Worm (Caenorhabditis elegans) whole organism, young adult: ENCODE data around the gene W03F9.1.

Experiments
- B0019.2 ChIP-seq: fragments of 200-800 bp; sonication (Bioruptor generic); conservative IDR thresholded peaks from 2 replicates; pipeline ENCODE4 v1.3.6; 2022; ENCODE audit warnings: missing genetic modification reagents, missing genetic modification characterization, missing compliant biosample characterization
- B0261.1 ChIP-seq: sonication (generic microtip); optimal IDR thresholded peaks from 2 replicates; lab custom pipeline; 2016; ENCODE audit warnings: mild to moderate bottlenecking, missing genetic modification characterization, moderate library complexity, missing compliant biosample characterization
- D2030.7 ChIP-seq: fragments of 200-800 bp; sonication (Bioruptor generic); IDR thresholded peaks from 2 replicates; pipeline ENCODE4 v1.3.6; 2022; ENCODE audit warnings: missing genetic modification reagents, missing genetic modification characterization, missing compliant biosample characterization
- F10E7.11 ChIP-seq: sonication (generic microtip); optimal IDR thresholded peaks from 2 replicates; lab custom pipeline; 2017; ENCODE audit warnings: mild to moderate bottlenecking, missing genetic modification characterization, moderate library complexity, missing compliant biosample characterization
- F22D6.2 ChIP-seq: sonication (generic microtip); optimal IDR thresholded peaks from 2 replicates; lab custom pipeline; 2016; ENCODE audit warnings: mild to moderate bottlenecking, missing genetic modification characterization, missing compliant biosample characterization
- F33H1.4 ChIP-seq: fragments of 200-800 bp; sonication (Bioruptor generic); IDR thresholded peaks from 2 replicates; pipeline ENCODE4 v1.3.6; 2022; ENCODE audit warnings: missing genetic modification reagents, missing genetic modification characterization, missing compliant biosample characterization
- F37B4.10 ChIP-seq: fragments of 200-800 bp; sonication (Bioruptor generic); IDR thresholded peaks from 2 replicates; pipeline ENCODE4 v1.3.6; 2022; ENCODE audit warnings: missing genetic modification characterization, missing compliant biosample characterization
- F39B2.1 ChIP-seq: fragments of 200-800 bp; sonication (Bioruptor generic); IDR thresholded peaks from 2 replicates; pipeline ENCODE4 v1.3.6; 2022; ENCODE audit warnings: missing genetic modification reagents, missing genetic modification characterization, missing compliant biosample characterization
- F49E8.2 ChIP-seq: sonication (generic microtip); optimal IDR thresholded peaks from 3 replicates; lab custom pipeline; 2017; ENCODE audit warnings: missing genetic modification characterization, mild to moderate bottlenecking, missing compliant biosample characterization, antibody characterized with exemption, moderate library complexity; ENCODE audit not compliant: insufficient read depth
- F57C9.4 ChIP-seq: sonication (generic microtip); optimal IDR thresholded peaks from 2 replicates; lab custom pipeline; 2017; ENCODE audit warnings: mild to moderate bottlenecking, missing genetic modification characterization, missing compliant biosample characterization
- K11D2.4 ChIP-seq: fragments of 200-800 bp; sonication (Bioruptor generic); IDR thresholded peaks from 2 replicates; pipeline ENCODE4 v1.3.6; 2022; ENCODE audit warnings: missing genetic modification reagents, missing genetic modification characterization, missing compliant biosample characterization
- Y53F4B.3 ChIP-seq: fragments of 200-800 bp; sonication (Bioruptor generic); IDR thresholded peaks from 2 replicates; pipeline ENCODE4 v1.3.6; 2022; ENCODE audit warnings: missing genetic modification reagents, missing genetic modification characterization, missing compliant biosample characterization
- Y53G8AR.9 ChIP-seq: fragments of 200-800 bp; sonication (Bioruptor generic); conservative IDR thresholded peaks from 2 replicates; pipeline ENCODE4 v1.3.6; 2022; ENCODE audit warnings: missing genetic modification reagents, missing genetic modification characterization, missing compliant biosample characterization
- Y67H2A.10 ChIP-seq: fragments of 200-800 bp; sonication (Bioruptor generic); conservative IDR thresholded peaks from 2 replicates; pipeline ENCODE4 v1.3.6; 2022; ENCODE audit warnings: missing genetic modification reagents, missing genetic modification characterization, missing compliant biosample characterization
- ZK185.1 ChIP-seq: sonication (generic microtip); optimal IDR thresholded peaks from 2 replicates; lab custom pipeline; 2016; ENCODE audit warnings: mild to moderate bottlenecking, missing genetic modification characterization, missing compliant biosample characterization; ENCODE audit not compliant: poor library complexity, severe bottlenecking
- akir-1 ChIP-seq: fragments of 200-800 bp; sonication (Bioruptor generic); optimal IDR thresholded peaks from 2 replicates; lab custom pipeline; 2018; ENCODE audit warnings: mild to moderate bottlenecking, missing genetic modification characterization, moderate library complexity, missing compliant biosample characterization
- aptf-2 ChIP-seq: fragments of 200-800 bp; sonication (Bioruptor generic); conservative IDR thresholded peaks from 2 replicates; pipeline ENCODE4 v1.3.6; 2022; ENCODE audit warnings: missing genetic modification reagents, missing genetic modification characterization, missing compliant biosample characterization
- athp-1 ChIP-seq: sonication (generic microtip); optimal IDR thresholded peaks from 2 replicates; lab custom pipeline; 2017; ENCODE audit warnings: mild to moderate bottlenecking, missing genetic modification characterization, missing compliant biosample characterization
- attf-6 ChIP-seq: fragments of 200-800 bp; sonication (Bioruptor generic); IDR thresholded peaks from 2 replicates; pipeline ENCODE4 v1.3.6; 2022; ENCODE audit warnings: missing genetic modification reagents, missing genetic modification characterization, missing compliant biosample characterization
- ceh-100 ChIP-seq: fragments of 200-800 bp; sonication (Bioruptor generic); IDR thresholded peaks from 2 replicates; pipeline ENCODE4 v1.3.6; 2022; ENCODE audit warnings: missing genetic modification reagents, missing genetic modification characterization, missing compliant biosample characterization
- ceh-79 ChIP-seq: sonication (generic microtip); optimal IDR thresholded peaks from 2 replicates; lab custom pipeline; 2017; ENCODE audit warnings: mild to moderate bottlenecking, missing genetic modification characterization, missing compliant biosample characterization
- ceh-91 ChIP-seq: fragments of 200-800 bp; sonication (Bioruptor generic); IDR thresholded peaks from 2 replicates; pipeline ENCODE4 v1.3.6; 2022; ENCODE audit warnings: missing genetic modification reagents, missing genetic modification characterization, missing compliant biosample characterization
- die-1 ChIP-seq: sonication (generic microtip); optimal IDR thresholded peaks from 2 replicates; lab custom pipeline; 2016; ENCODE audit warnings: missing genotype, mild to moderate bottlenecking, missing genetic modification characterization, missing compliant biosample characterization
- egl-44 ChIP-seq: fragments of 200-800 bp; sonication (Bioruptor generic); IDR thresholded peaks from 2 replicates; pipeline ENCODE4 v1.3.6; 2022; ENCODE audit warnings: missing genetic modification reagents, missing genetic modification characterization, missing compliant biosample characterization
- egrh-3 ChIP-seq: fragments of 200-800 bp; sonication (Bioruptor generic); IDR thresholded peaks from 2 replicates; pipeline ENCODE4 v1.3.6; 2022; ENCODE audit warnings: missing genetic modification reagents, missing genetic modification characterization, missing compliant biosample characterization
- ekl-4 ChIP-seq: fragments of 200-800 bp; sonication (Bioruptor generic); IDR thresholded peaks from 2 replicates; pipeline ENCODE4 v1.3.6; 2022; ENCODE audit warnings: missing genetic modification reagents, missing genetic modification characterization, missing compliant biosample characterization
- ets-4 ChIP-seq: fragments of 200-800 bp; sonication (Bioruptor generic); optimal IDR thresholded peaks from 2 replicates; lab custom pipeline; 2018; ENCODE audit warnings: mild to moderate bottlenecking, missing genetic modification characterization, missing compliant biosample characterization
- gei-17 ChIP-seq: fragments of 200-800 bp; sonication (Bioruptor generic); optimal IDR thresholded peaks from 2 replicates; lab custom pipeline; 2018; ENCODE audit warnings: mild to moderate bottlenecking, missing genetic modification characterization, missing compliant biosample characterization
- hmg-1.2 ChIP-seq: fragments of 200-800 bp; sonication (Bioruptor generic); IDR thresholded peaks from 2 replicates; pipeline ENCODE4 v1.3.6; 2022; ENCODE audit warnings: missing genetic modification reagents, missing genetic modification characterization, missing compliant biosample characterization
- lin-26 ChIP-seq: fragments of 200-800 bp; sonication (Bioruptor generic); IDR thresholded peaks from 2 replicates; pipeline ENCODE4 v1.3.6; 2022; ENCODE audit warnings: missing genetic modification reagents, missing genetic modification characterization, missing compliant biosample characterization
- lin-35 ChIP-seq, 3 experiments: fragments of 150-350 bp in 2 of 3; sonication (generic microtip) in 1 of 3; optimal IDR thresholded peaks; 2 replicates each; lab custom pipeline; 2014 to 2018; ENCODE audit warnings: missing biosample characterization in 3 of 3, missing genetic modification characterization in 3 of 3, missing genetic modification reagents in 3 of 3
- lsl-1 ChIP-seq: fragments of 200-800 bp; sonication (Bioruptor generic); optimal IDR thresholded peaks from 2 replicates; lab custom pipeline; 2018; ENCODE audit warnings: mild to moderate bottlenecking, missing genetic modification characterization, moderate library complexity, missing compliant biosample characterization
- madf-10 ChIP-seq: sonication (generic microtip); optimal IDR thresholded peaks from 2 replicates; lab custom pipeline; 2016; ENCODE audit warnings: mild to moderate bottlenecking, missing genetic modification characterization, missing compliant biosample characterization
- mel-28 ChIP-seq: sonication (generic microtip); optimal IDR thresholded peaks from 2 replicates; lab custom pipeline; 2016; ENCODE audit warnings: borderline replicate concordance, mild to moderate bottlenecking, missing genetic modification characterization, missing compliant biosample characterization
- mes-4 ChIP-seq: sonication (generic microtip); optimal IDR thresholded peaks from 2 replicates; lab custom pipeline; 2016; ENCODE audit warnings: missing genotype, missing genetic modification characterization, missing compliant biosample characterization
- nfya-2 ChIP-seq: fragments of 200-800 bp; sonication (Bioruptor generic); IDR thresholded peaks from 2 replicates; pipeline ENCODE4 v1.3.6; 2022; ENCODE audit warnings: missing genetic modification reagents, missing genetic modification characterization, missing compliant biosample characterization
- nfyb-1 ChIP-seq: fragments of 200-800 bp; sonication (Bioruptor generic); IDR thresholded peaks from 2 replicates; pipeline ENCODE4 v1.3.6; 2022; ENCODE audit warnings: missing genetic modification reagents, missing genetic modification characterization, missing compliant biosample characterization
- nhr-179 ChIP-seq: sonication (generic microtip); optimal IDR thresholded peaks from 2 replicates; lab custom pipeline; 2016; ENCODE audit warnings: mild to moderate bottlenecking, missing genetic modification characterization, missing compliant biosample characterization
- nhr-27 ChIP-seq: fragments of 200-800 bp; sonication (Bioruptor generic); optimal IDR thresholded peaks from 2 replicates; lab custom pipeline; 2018; ENCODE audit warnings: mild to moderate bottlenecking, missing genetic modification characterization, moderate library complexity, missing compliant biosample characterization
- nhr-80 ChIP-seq: sonication (generic microtip); optimal IDR thresholded peaks from 2 replicates; lab custom pipeline; 2016; ENCODE audit warnings: missing genetic modification characterization, missing compliant biosample characterization
- rcor-1 ChIP-seq: fragments of 200-800 bp; sonication (Bioruptor generic); IDR thresholded peaks from 2 replicates; pipeline ENCODE4 v1.3.6; 2022; ENCODE audit warnings: missing genetic modification reagents, missing genetic modification characterization, missing compliant biosample characterization
- sea-2 ChIP-seq: fragments of 200-800 bp; sonication (Bioruptor generic); IDR thresholded peaks from 2 replicates; pipeline ENCODE4 v1.3.6; 2022; ENCODE audit warnings: missing genetic modification characterization, missing compliant biosample characterization
- snpc-4 ChIP-seq, 5 experiments: fragments of 150-350 bp in 1 of 5; sonication (generic microtip) in 4 of 5; optimal IDR thresholded peaks; 2 replicates each; lab custom pipeline; 2014 to 2018; ENCODE audit warnings: missing genetic modification characterization in 5 of 5, missing biosample characterization in 3 of 5, antibody characterized with exemption in 2 of 5, mild to moderate bottlenecking in 2 of 5, missing compliant biosample characterization in 2 of 5, missing genotype in 2 of 5, moderate library complexity in 2 of 5, missing genetic modification reagents in 1 of 5
- somi-1 ChIP-seq: fragments of 200-800 bp; sonication (Bioruptor generic); optimal IDR thresholded peaks from 2 replicates; lab custom pipeline; 2018; ENCODE audit warnings: mild to moderate bottlenecking, missing genetic modification characterization, missing compliant biosample characterization
- sptf-2 ChIP-seq: fragments of 200-800 bp; sonication (Bioruptor generic); optimal IDR thresholded peaks from 2 replicates; lab custom pipeline; 2018; ENCODE audit warnings: mild to moderate bottlenecking, missing genetic modification characterization, missing compliant biosample characterization
- ztf-18 ChIP-seq: sonication (generic microtip); optimal IDR thresholded peaks from 2 replicates; lab custom pipeline; 2016; ENCODE audit warnings: missing genotype, mild to moderate bottlenecking, missing genetic modification characterization, missing compliant biosample characterization
- ztf-22 ChIP-seq: fragments of 200-800 bp; sonication (Bioruptor generic); optimal IDR thresholded peaks from 2 replicates; lab custom pipeline; 2018; ENCODE audit warnings: mild to moderate bottlenecking, missing genetic modification characterization, moderate library complexity, missing compliant biosample characterization
- ztf-3 ChIP-seq: fragments of 200-800 bp; sonication (Bioruptor generic); optimal IDR thresholded peaks from 2 replicates; lab custom pipeline; 2018; ENCODE audit warnings: mild to moderate bottlenecking, missing genetic modification characterization, missing compliant biosample characterization

Gene W03F9.1

DNA sequence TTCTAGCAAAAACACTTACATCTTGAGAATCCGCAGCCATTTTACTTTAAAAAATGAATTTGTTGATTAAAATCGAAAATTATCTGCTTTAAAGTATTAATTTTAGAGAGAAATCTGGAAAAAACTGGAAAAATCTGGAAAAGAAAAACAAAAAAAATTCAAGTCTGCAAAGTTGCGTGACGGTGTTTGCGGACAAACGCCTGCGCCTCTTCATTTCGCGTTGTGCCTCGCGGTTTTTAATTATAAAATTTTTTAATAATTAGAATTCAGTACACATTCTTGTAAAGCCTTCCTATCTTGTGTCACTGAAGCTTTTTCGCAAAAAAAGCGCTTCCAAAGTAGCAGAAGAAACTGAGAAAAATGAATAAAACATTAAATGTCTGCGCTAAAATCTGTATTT lies at the start of gene W03F9.1:
W03F9.1 (minus strand) TSS at position 109 of the 400 bp plus-strand sequence.
- TF ChIP-seq ztf-22 (GFP tag; lab: Kevin White, UChicago), result no peak
- no peak for TF ChIP-seq F39B2.1
- TF ChIP-seq lin-35 (GFP tag; optimal IDR thresholded peaks at IDR 0.05; lab: Kevin White, UChicago), result peak in 1 of 3 experiments; percentile 52
- TF ChIP-seq ets-4, result no peak
- TF ChIP-seq Y53F4B.3, result no peak
- no peak for TF ChIP-seq nhr-179
- TF ChIP-seq B0261.1 (tag; lab: Kevin White, UChicago), result no peak
- no peak for TF ChIP-seq athp-1
- TF ChIP-seq sea-2 (GFP tag; lab: Robert Waterston, UW), result no peak
- no peak for TF ChIP-seq gei-17
- TF ChIP-seq nfyb-1 (GFP tag; lab: Robert Waterston, UW), result no peak
- no peak for TF ChIP-seq F57C9.4 (tag; lab: Kevin White, UChicago)
- TF ChIP-seq sptf-2 (GFP tag; lab: Kevin White, UChicago), result no peak
- no peak for TF ChIP-seq aptf-2 (GFP tag; lab: Robert Waterston, UW)
- TF ChIP-seq F10E7.11 (tag; lab: Kevin White, UChicago), result no peak
- TF ChIP-seq snpc-4 (GFP tag; optimal IDR thresholded peaks at IDR 0.05; lab: Kevin White, UChicago), result no peak
- peak in 2 of 4 experiments; percentile 42 to 58 for TF ChIP-seq snpc-4 (tag; optimal IDR thresholded peaks at IDR 0.05; lab: Kevin White, UChicago)
- no peak for TF ChIP-seq F49E8.2 (tag; lab: Kevin White, UChicago)
- peak; percentile 88 for TF ChIP-seq D2030.7 (GFP tag; lab: Robert Waterston, UW)
- no peak for TF ChIP-seq ceh-100 (GFP tag; lab: Robert Waterston, UW)
- TF ChIP-seq rcor-1 (GFP tag; lab: Robert Waterston, UW), result peak; percentile 71
- no peak for TF ChIP-seq Y67H2A.10 (GFP tag; lab: Robert Waterston, UW)
- 0 out of 2 replicates have a peak, but pooled peaks have one; percentile 13 for TF ChIP-seq ceh-91 (GFP tag; lab: Robert Waterston, UW)
- no peak for TF ChIP-seq lin-26 (GFP tag; lab: Robert Waterston, UW)
- no peak for TF ChIP-seq ztf-3
- TF ChIP-seq mel-28 (tag; lab: Kevin White, UChicago), result no peak
- no peak for TF ChIP-seq egl-44 (GFP tag; lab: Robert Waterston, UW)
- no peak for TF ChIP-seq attf-6 (GFP tag; lab: Robert Waterston, UW)
- TF ChIP-seq nhr-80 (tag; lab: Kevin White, UChicago), result no peak
- TF ChIP-seq nhr-27, result no peak
- 0 out of 2 replicates have a peak, but pooled peaks have one; percentile 18 for TF ChIP-seq B0019.2 (GFP tag; lab: Robert Waterston, UW)
- no peak for TF ChIP-seq akir-1 (GFP tag; lab: Kevin White, UChicago)
- no peak for TF ChIP-seq madf-10 (tag; lab: Kevin White, UChicago)
- TF ChIP-seq lsl-1 (GFP tag; lab: Kevin White, UChicago), result peak; percentile 68
- no peak for TF ChIP-seq die-1 (tag; lab: Kevin White, UChicago)
- TF ChIP-seq Y53G8AR.9, result peak; percentile 73
- TF ChIP-seq mes-4 (tag; lab: Kevin White, UChicago), result no peak
- peak; percentile 55; the same call in 1 of the 2 replicates for TF ChIP-seq K11D2.4 (GFP tag; lab: Robert Waterston, UW)
- no peak for TF ChIP-seq ZK185.1 (tag; lab: Kevin White, UChicago)
- peak; percentile 56; the same call in 1 of the 2 replicates for TF ChIP-seq ekl-4 (GFP tag; lab: Robert Waterston, UW)
- TF ChIP-seq egrh-3, result no peak
- TF ChIP-seq ceh-79 (tag; lab: Kevin White, UChicago), result no peak
- TF ChIP-seq hmg-1.2, result peak; percentile 100
- no peak for TF ChIP-seq F22D6.2 (tag; lab: Kevin White, UChicago)
- TF ChIP-seq somi-1 (GFP tag; lab: Kevin White, UChicago), result no peak
- no peak for TF ChIP-seq F37B4.10
- peak; percentile 50; the same call in 1 of the 2 replicates for TF ChIP-seq F33H1.4 (GFP tag; lab: Robert Waterston, UW)
- no peak for TF ChIP-seq nfya-2 (GFP tag; lab: Robert Waterston, UW)
- peak; percentile 27 for TF ChIP-seq ztf-18 (tag; lab: Kevin White, UChicago)
